Fruit fly (Drosophila melanogaster) whole organism, prepupa: ENCODE data around the gene CG32073.

Source experiments
- Blimp-1 ChIP-seq: fragments of 200-800 bp; sonication (Bioruptor generic); optimal IDR thresholded peaks from 3 replicates; lab custom pipeline; 2017; ENCODE audit warnings: missing biosample characterization, missing genetic modification characterization, mild to moderate bottlenecking, moderate library complexity, missing genetic modification reagents
- CG10631 ChIP-seq: fragments of 200-800 bp; sonication (Bioruptor generic); optimal IDR thresholded peaks from 2 replicates; lab custom pipeline; 2016; ENCODE audit warnings: missing biosample characterization, missing genetic modification characterization
- CG11294 ChIP-seq: fragments of 200-800 bp; sonication (Bioruptor generic); IDR thresholded peaks from 2 replicates; pipeline ENCODE4 v1.3.6; 2022; ENCODE audit warnings: missing biosample characterization, missing genetic modification characterization
- CG11762 ChIP-seq: fragments of 200-800 bp; sonication (Bioruptor generic); optimal IDR thresholded peaks from 3 replicates; lab custom pipeline; 2016; ENCODE audit warnings: missing biosample characterization, missing genetic modification characterization; ENCODE audit not compliant: insufficient read depth
- CG11902 ChIP-seq: fragments of 200-800 bp; sonication (Bioruptor generic); optimal IDR thresholded peaks from 3 replicates; lab custom pipeline; 2016; ENCODE audit warnings: missing biosample characterization, missing genetic modification characterization
- CG15336 ChIP-seq: fragments of 200-800 bp; sonication (Bioruptor generic); IDR thresholded peaks from 2 replicates; pipeline ENCODE4 v1.3.6; 2022; ENCODE audit warnings: missing biosample characterization, missing genetic modification characterization
- CG1621 ChIP-seq: fragments of 200-800 bp; sonication (Bioruptor generic); optimal IDR thresholded peaks from 3 replicates; lab custom pipeline; 2018; ENCODE audit warnings: missing biosample characterization, mild to moderate bottlenecking, missing genetic modification characterization
- CG16779 ChIP-seq: fragments of 200-800 bp; sonication (Bioruptor generic); optimal IDR thresholded peaks from 3 replicates; lab custom pipeline; 2017; ENCODE audit warnings: missing biosample characterization, mild to moderate bottlenecking, missing genetic modification characterization
- CG3032 ChIP-seq: fragments of 200-800 bp; optimal IDR thresholded peaks from 2 replicates; lab custom pipeline; 2019; ENCODE audit warnings: missing biosample characterization, mild to moderate bottlenecking, missing genetic modification characterization, moderate library complexity
- CG31627 ChIP-seq: fragments of 200-800 bp; sonication (Bioruptor generic); optimal IDR thresholded peaks from 3 replicates; lab custom pipeline; 2016; ENCODE audit warnings: missing biosample characterization, missing genetic modification characterization
- CG32006 ChIP-seq: fragments of 200-800 bp; sonication (Bioruptor generic); optimal IDR thresholded peaks from 3 replicates; lab custom pipeline; 2017; ENCODE audit warnings: missing biosample characterization, mild to moderate bottlenecking, missing genetic modification characterization
- CG34406 ChIP-seq: fragments of 200-800 bp; sonication (Bioruptor generic); optimal IDR thresholded peaks from 3 replicates; lab custom pipeline; 2016; ENCODE audit warnings: missing biosample characterization, missing genetic modification characterization
- CG3919 ChIP-seq: fragments of 200-800 bp; sonication (Bioruptor generic); optimal IDR thresholded peaks from 3 replicates; lab custom pipeline; 2016; ENCODE audit warnings: missing biosample characterization, missing genetic modification characterization
- CG4318 ChIP-seq: fragments of 200-800 bp; sonication (Bioruptor generic); optimal IDR thresholded peaks from 3 replicates; lab custom pipeline; 2017; ENCODE audit warnings: missing biosample characterization, mild to moderate bottlenecking, missing genetic modification characterization
- CG6163 ChIP-seq: fragments of 200-800 bp; sonication (Bioruptor generic); IDR thresholded peaks from 3 replicates; pipeline ENCODE4 v1.3.6; 2022; ENCODE audit warnings: missing biosample characterization, missing genetic modification characterization
- CG6276 ChIP-seq: fragments of 200-800 bp; sonication (Bioruptor generic); optimal IDR thresholded peaks from 2 replicates; lab custom pipeline; 2017; ENCODE audit warnings: missing biosample characterization, mild to moderate bottlenecking, missing genetic modification characterization
- CG6792 ChIP-seq: fragments of 200-800 bp; sonication (Bioruptor generic); optimal IDR thresholded peaks from 3 replicates; lab custom pipeline; 2016; ENCODE audit warnings: missing biosample characterization, missing genetic modification characterization
- CG6808 ChIP-seq: fragments of 200-800 bp; sonication (Bioruptor generic); optimal IDR thresholded peaks from 3 replicates; lab custom pipeline; 2017; ENCODE audit warnings: missing biosample characterization, missing genetic modification characterization, mild to moderate bottlenecking, moderate library complexity, missing genetic modification reagents
- CG6854 ChIP-seq: fragments of 200-800 bp; sonication (Bioruptor generic); optimal IDR thresholded peaks from 2 replicates; lab custom pipeline; 2017; ENCODE audit warnings: missing biosample characterization, mild to moderate bottlenecking, missing genetic modification characterization
- CG7368 ChIP-seq: fragments of 200-800 bp; sonication (Bioruptor generic); optimal IDR thresholded peaks from 3 replicates; lab custom pipeline; 2016; ENCODE audit warnings: missing biosample characterization, missing genetic modification characterization
- CG8319 ChIP-seq: fragments of 200-800 bp; sonication (Bioruptor generic); optimal IDR thresholded peaks from 3 replicates; lab custom pipeline; 2016; ENCODE audit warnings: missing biosample characterization, missing genetic modification characterization
- CG8632 ChIP-seq: fragments of 200-800 bp; sonication (Bioruptor generic); optimal IDR thresholded peaks from 3 replicates; lab custom pipeline; 2016; ENCODE audit warnings: missing biosample characterization, missing genetic modification characterization
- CG9139 ChIP-seq: fragments of 200-800 bp; sonication (Bioruptor generic); optimal IDR thresholded peaks from 3 replicates; lab custom pipeline; 2017; ENCODE audit warnings: missing biosample characterization, mild to moderate bottlenecking, missing genetic modification characterization
- Eip75B ChIP-seq: fragments of 200-800 bp; sonication (Bioruptor generic); optimal IDR thresholded peaks from 3 replicates; lab custom pipeline; 2016; ENCODE audit warnings: missing biosample characterization, missing genetic modification characterization
- Eip78C ChIP-seq: fragments of 200-800 bp; sonication (Bioruptor generic); peaks from one replicate; lab custom pipeline; 2016; ENCODE audit warnings: missing biosample characterization, missing genetic modification characterization
- Eip93F ChIP-seq: fragments of 200-800 bp; sonication (Bioruptor generic); optimal IDR thresholded peaks from 2 replicates; lab custom pipeline; 2016; ENCODE audit warnings: missing biosample characterization, mild to moderate bottlenecking, missing genetic modification characterization
- Ets21C ChIP-seq: fragments of 200-800 bp; sonication (Bioruptor generic); optimal IDR thresholded peaks from 3 replicates; lab custom pipeline; 2016; ENCODE audit warnings: missing biosample characterization, missing genetic modification characterization
- Ets96B ChIP-seq: fragments of 200-800 bp; optimal IDR thresholded peaks from 2 replicates; lab custom pipeline; 2019; ENCODE audit warnings: missing biosample characterization, mild to moderate bottlenecking, missing genetic modification characterization, moderate library complexity
- Gug ChIP-seq: fragments of 200-800 bp; sonication (Bioruptor generic); IDR thresholded peaks from 2 replicates; pipeline ENCODE4 v1.3.6; 2022; ENCODE audit warnings: missing biosample characterization, missing genetic modification characterization
- Hr38 ChIP-seq: sonication (Bioruptor generic); optimal IDR thresholded peaks from 2 replicates; lab custom pipeline; 2016; ENCODE audit warnings: missing biosample characterization, missing genetic modification characterization
- Hr39 ChIP-seq: fragments of 200-800 bp; sonication (Bioruptor generic); optimal IDR thresholded peaks from 2 replicates; lab custom pipeline; 2016; ENCODE audit warnings: missing biosample characterization, missing genetic modification characterization
- Met ChIP-seq: fragments of 200-800 bp; sonication (Bioruptor generic); optimal IDR thresholded peaks from 3 replicates; lab custom pipeline; 2016; ENCODE audit warnings: missing biosample characterization, missing genetic modification characterization
- Smox ChIP-seq: fragments of 200-800 bp; sonication (Bioruptor generic); optimal IDR thresholded peaks from 3 replicates; lab custom pipeline; 2016; ENCODE audit warnings: missing biosample characterization, missing genetic modification characterization
- Sox102F ChIP-seq: fragments of 200-800 bp; sonication (Bioruptor generic); optimal IDR thresholded peaks from 2 replicates; lab custom pipeline; 2016; ENCODE audit warnings: missing biosample characterization, mild to moderate bottlenecking, missing genetic modification characterization
- acj6 ChIP-seq: fragments of 200-800 bp; sonication (Bioruptor generic); optimal IDR thresholded peaks from 3 replicates; lab custom pipeline; 2016; ENCODE audit warnings: missing biosample characterization, missing genetic modification characterization
- cyc ChIP-seq: fragments of 200-800 bp; sonication (Bioruptor generic); optimal IDR thresholded peaks from 3 replicates; lab custom pipeline; 2016; ENCODE audit warnings: missing biosample characterization, missing genetic modification characterization
- dac ChIP-seq: fragments of 200-800 bp; sonication (Bioruptor generic); optimal IDR thresholded peaks from 2 replicates; lab custom pipeline; 2017; ENCODE audit warnings: missing biosample characterization, mild to moderate bottlenecking, missing genetic modification characterization
- dsx ChIP-seq: fragments of 200-800 bp; optimal IDR thresholded peaks from 3 replicates; lab custom pipeline; 2019; ENCODE audit warnings: missing biosample characterization, mild to moderate bottlenecking, missing genetic modification characterization, moderate library complexity; ENCODE audit not compliant: poor library complexity, severe bottlenecking
- eg ChIP-seq: fragments of 200-800 bp; sonication (Bioruptor generic); IDR thresholded peaks from 3 replicates; pipeline ENCODE4 v1.3.6; 2022; ENCODE audit warnings: missing biosample characterization, missing genetic modification characterization
- esn ChIP-seq: fragments of 200-800 bp; sonication (Bioruptor generic); optimal IDR thresholded peaks from 2 replicates; lab custom pipeline; 2016; ENCODE audit warnings: missing biosample characterization, mild to moderate bottlenecking, missing genetic modification characterization, moderate library complexity
- fd59A ChIP-seq: fragments of 200-800 bp; sonication (Bioruptor generic); optimal IDR thresholded peaks from 2 replicates; lab custom pipeline; 2017; ENCODE audit warnings: missing biosample characterization, mild to moderate bottlenecking, missing genetic modification characterization, missing genetic modification reagents
- fd85E ChIP-seq: fragments of 200-800 bp; sonication (Bioruptor generic); optimal IDR thresholded peaks from 3 replicates; lab custom pipeline; 2016; ENCODE audit warnings: missing biosample characterization, missing genetic modification characterization
- lz ChIP-seq: fragments of 200-800 bp; sonication (Bioruptor generic); optimal IDR thresholded peaks from 3 replicates; lab custom pipeline; 2016; ENCODE audit warnings: missing biosample characterization, missing genetic modification characterization
- net ChIP-seq: fragments of 200-800 bp; sonication (Bioruptor generic); optimal IDR thresholded peaks from 3 replicates; lab custom pipeline; 2016; ENCODE audit warnings: missing biosample characterization, missing genetic modification characterization
- pdm3 ChIP-seq: fragments of 200-800 bp; sonication (Bioruptor generic); optimal IDR thresholded peaks from 3 replicates; lab custom pipeline; 2016; ENCODE audit warnings: missing biosample characterization, missing genetic modification characterization
- salr ChIP-seq, 2 experiments: fragments of 200-800 bp; sonication (Bioruptor generic); optimal IDR thresholded peaks; 3 replicates each; lab custom pipeline; 2016 to 2018; ENCODE audit warnings: missing biosample characterization in 2 of 2, missing genetic modification characterization in 2 of 2, mild to moderate bottlenecking in 1 of 2
- spab ChIP-seq: fragments of 200-800 bp; sonication (Bioruptor generic); optimal IDR thresholded peaks from 2 replicates; lab custom pipeline; 2017; ENCODE audit warnings: missing biosample characterization, mild to moderate bottlenecking, missing genetic modification characterization, missing genetic modification reagents
- ss ChIP-seq, 2 experiments: fragments of 200-800 bp; sonication (Bioruptor generic); optimal IDR thresholded peaks; 2 replicates in 1 of 2; 3 replicates in 1 of 2; lab custom pipeline; 2017 to 2018; ENCODE audit warnings: mild to moderate bottlenecking in 2 of 2, missing biosample characterization in 2 of 2, missing genetic modification characterization in 2 of 2, moderate library complexity in 1 of 2
- svp ChIP-seq: fragments of 200-800 bp; sonication (Bioruptor generic); peaks from one replicate; lab custom pipeline; 2016; ENCODE audit warnings: missing biosample characterization, missing genetic modification characterization
- topi ChIP-seq: fragments of 200-800 bp; sonication (Bioruptor generic); optimal IDR thresholded peaks from 3 replicates; lab custom pipeline; 2016; ENCODE audit warnings: missing biosample characterization, missing genetic modification characterization

CG32073 gene

dm6 chr3L:11123598-11124284, 16.4 kb upstream of the CG32073 start (continued):
- TF ChIP-seq CG15336 = 0 out of 2 replicates have a peak, but pooled peaks have one; percentile 8

dm6 chr3L:11123088-11123487, 15.7 kb upstream of the CG32073 start, which contains the start of the genes Ufd1 and NaPi-III:
Gene Ufd1, minus strand, starts transcription at chr3L:11123216.
Gene NaPi-III, plus strand, starts transcription at chr3L:11123348.
- TF ChIP-seq CG8319 (GFP tag; lab: Kevin White, UChicago) (no peak), Hr39 (GFP tag; lab: Kevin White, UChicago) (peak; percentile 2), CG10631 (no peak), CG6808 (GFP tag; lab: Kevin White, UChicago) (peak; percentile 3), Eip78C (GFP tag; lab: Kevin White, UChicago) (peak; percentile 30), Eip93F (no peak), Gug (no peak), CG11902 (no peak), dsx (peak; percentile 58), CG3919 (GFP tag; lab: Kevin White, UChicago) (no peak), CG31627 (GFP tag; lab: Kevin White, UChicago) (peak; percentile 36), eg (peak; percentile 70; the same call in 1 of the 3 replicates), topi (GFP tag; lab: Kevin White, UChicago) (no peak), CG6163 (GFP tag; lab: Robert Waterston, UW) (peak; percentile 64; the same call in 2 of the 3 replicates), spab (no peak), CG7368 (GFP tag; lab: Kevin White, UChicago) (no peak), CG34406 (no peak), CG9139 (no peak), net (GFP tag; lab: Kevin White, UChicago) (peak; percentile 26), fd59A (GFP tag; lab: Kevin White, UChicago) (no peak), Eip75B (GFP tag; lab: Kevin White, UChicago) (peak; percentile 7), ss (GFP tag; optimal IDR thresholded peaks at IDR 0.05; lab: Kevin White, UChicago) (peak in 1 of 2 experiments; percentile 23), CG16779 (tag; lab: Kevin White, UChicago) (no peak), CG1621 (tag; lab: Kevin White, UChicago) (peak; percentile 65), CG3032 (tag; lab: Kevin White, UChicago) (peak; percentile 41), CG6854 (GFP tag; lab: Kevin White, UChicago) (no peak), salr (GFP tag; optimal IDR thresholded peaks at IDR 0.05; lab: Kevin White, UChicago) (no peak), Ets96B (tag; lab: Kevin White, UChicago) (no peak), CG8632 (no peak), acj6 (GFP tag; lab: Kevin White, UChicago) (no peak), CG11294 (GFP tag; lab: Robert Waterston, UW) (no peak), dac (peak; percentile 36), Met (no peak), CG4318 (no peak), lz (peak; percentile 8), pdm3 (GFP tag; lab: Kevin White, UChicago) (no peak), Smox (GFP tag; lab: Kevin White, UChicago) (no peak), svp (GFP tag; lab: Kevin White, UChicago) (peak; percentile 57), cyc (GFP tag; lab: Kevin White, UChicago) (no peak), Ets21C (no peak), CG6276 (GFP tag; lab: Kevin White, UChicago) (no peak), CG6792 (GFP tag; lab: Kevin White, UChicago) (no peak), Sox102F (GFP tag; lab: Kevin White, UChicago) (no peak), CG32006 (GFP tag; lab: Kevin White, UChicago) (peak; percentile 27), fd85E (GFP tag; lab: Kevin White, UChicago) (no peak), Blimp-1 (GFP tag; lab: Kevin White, UChicago) (no peak), esn (no peak), CG11762 (GFP tag; lab: Kevin White, UChicago) (no peak), Hr38 (no peak)
